Worm (Caenorhabditis elegans) whole organism, midembryonic: Measurements from ENCODE around the gene pag-3.

ENCODE experiments used
- cog-1 ChIP-seq: sonication (generic microtip); optimal IDR thresholded peaks from 2 replicates; lab custom pipeline; 2016; ENCODE audit warnings: missing genetic modification characterization, missing compliant biosample characterization
- flt-1 ChIP-seq: fragments of 200-800 bp; sonication (Bioruptor generic); IDR thresholded peaks from 2 replicates; pipeline ENCODE4 v1.3.6; 2022; ENCODE audit warnings: missing genetic modification characterization, missing compliant biosample characterization
- med-1 ChIP-seq: sonication (generic microtip); optimal IDR thresholded peaks from 2 replicates; lab custom pipeline; 2017; ENCODE audit warnings: missing genetic modification characterization, mild to moderate bottlenecking, missing compliant biosample characterization, antibody characterized with exemption, missing genetic modification reagents; ENCODE audit not compliant: insufficient read depth
- ref-1 ChIP-seq: fragments of 200-800 bp; sonication (Bioruptor generic); conservative IDR thresholded peaks from 2 replicates; pipeline ENCODE4 v1.3.6; 2022; ENCODE audit warnings: missing genetic modification reagents, missing genetic modification characterization, missing compliant biosample characterization
- tab-1 ChIP-seq: fragments of 200-800 bp; sonication (Bioruptor generic); IDR thresholded peaks from 2 replicates; pipeline ENCODE4 v1.3.6; 2022; ENCODE audit warnings: missing genetic modification characterization, missing compliant biosample characterization

DNA sequence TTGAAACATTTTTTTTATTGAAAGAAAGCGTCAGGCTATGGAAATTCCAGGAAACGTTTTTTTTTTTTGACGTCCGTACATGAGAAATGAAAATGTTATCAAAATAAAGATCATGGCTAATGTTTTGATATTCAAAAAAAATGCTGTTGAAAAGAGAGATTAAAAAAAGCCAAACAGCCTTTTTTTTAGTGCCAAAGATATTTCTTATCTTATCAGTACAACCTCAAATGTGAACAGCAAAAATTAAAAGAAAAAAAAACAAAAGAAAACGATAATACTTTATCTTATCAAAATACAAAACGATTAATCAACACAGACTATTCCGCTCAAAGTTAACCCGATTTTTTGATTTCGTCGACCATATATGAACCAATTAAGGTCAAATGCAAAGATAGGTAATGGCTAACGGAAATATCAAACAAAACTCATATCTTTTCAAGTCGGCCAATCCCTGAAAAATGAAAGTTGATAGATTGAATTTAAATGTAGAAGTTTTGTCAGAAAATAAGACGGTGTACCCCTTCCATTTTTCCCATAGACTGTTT lies 47.1 kb downstream of the pag-3 start:
- TF ChIP-seq cog-1 (no peak), tab-1 (GFP tag; lab: Robert Waterston, UW) (no peak), flt-1 (no peak), med-1 (GFP tag; lab: Kevin White, UChicago) (no peak), ref-1 (GFP tag; lab: Robert Waterston, UW) (no peak)
